Fruit fly (Drosophila melanogaster) whole organism, embryonic: ENCODE results near the gene Cpr67Fa2.

Experiments used
- Antp ChIP-seq: fragments of 200-800 bp; sonication (Bioruptor generic); optimal IDR thresholded peaks from 3 replicates; lab custom pipeline; 2016; ENCODE audit warnings: missing biosample characterization, missing genetic modification characterization
- Atf6 ChIP-seq: fragments of 200-800 bp; sonication (Bioruptor generic); IDR thresholded peaks from 2 replicates; pipeline ENCODE4 v1.3.6; 2022; ENCODE audit warnings: missing biosample characterization, missing genetic modification characterization
- CG10147 ChIP-seq: fragments of 200-800 bp; sonication (Bioruptor generic); optimal IDR thresholded peaks from 2 replicates; lab custom pipeline; 2019; ENCODE audit warnings: missing biosample characterization, mild to moderate bottlenecking, missing genetic modification characterization, moderate library complexity
- CG1024 ChIP-seq: fragments of 200-800 bp; sonication (Bioruptor generic); IDR thresholded peaks from 2 replicates; pipeline ENCODE4 v1.3.6; 2022; ENCODE audit warnings: missing biosample characterization, missing genetic modification characterization
- CG10431 ChIP-seq: fragments of 200-800 bp; sonication (Bioruptor generic); optimal IDR thresholded peaks from 3 replicates; lab custom pipeline; 2018; ENCODE audit warnings: missing biosample characterization, mild to moderate bottlenecking, missing genetic modification characterization
- CG10654 ChIP-seq: fragments of 200-800 bp; sonication (Bioruptor generic); optimal IDR thresholded peaks from 2 replicates; lab custom pipeline; 2016; ENCODE audit warnings: missing biosample characterization, missing genetic modification characterization
- CG12391 ChIP-seq: fragments of 200-800 bp; sonication (Bioruptor generic); optimal IDR thresholded peaks from 3 replicates; lab custom pipeline; 2018; ENCODE audit warnings: missing biosample characterization, mild to moderate bottlenecking, missing genetic modification characterization, moderate library complexity
- CG12769 ChIP-seq: fragments of 200-800 bp; sonication (Bioruptor generic); optimal IDR thresholded peaks from 2 replicates; lab custom pipeline; 2019; ENCODE audit warnings: missing biosample characterization, mild to moderate bottlenecking, missing genetic modification characterization, moderate library complexity
- CG13775 ChIP-seq: fragments of 200-800 bp; sonication (Bioruptor generic); optimal IDR thresholded peaks from 3 replicates; lab custom pipeline; 2017; ENCODE audit warnings: missing biosample characterization, mild to moderate bottlenecking, missing genetic modification characterization
- CG1647 ChIP-seq: fragments of 200-800 bp; sonication (Bioruptor generic); optimal IDR thresholded peaks from 3 replicates; lab custom pipeline; 2016; ENCODE audit warnings: missing biosample characterization, missing genetic modification characterization
- CG17328 ChIP-seq: fragments of 200-800 bp; sonication (Bioruptor generic); IDR thresholded peaks from 2 replicates; pipeline ENCODE4 v1.3.6; 2022; ENCODE audit warnings: missing biosample characterization, missing genetic modification characterization
- CG1792 ChIP-seq: fragments of 200-800 bp; sonication (Bioruptor generic); optimal IDR thresholded peaks from 2 replicates; lab custom pipeline; 2016; ENCODE audit warnings: missing biosample characterization, missing genetic modification characterization
- CG2116 ChIP-seq: fragments of 200-800 bp; sonication (Bioruptor generic); optimal IDR thresholded peaks from 3 replicates; lab custom pipeline; 2018; ENCODE audit warnings: missing biosample characterization, mild to moderate bottlenecking, missing genetic modification characterization
- CG30403 ChIP-seq: fragments of 200-800 bp; sonication (Bioruptor generic); optimal IDR thresholded peaks from 3 replicates; lab custom pipeline; 2016; ENCODE audit warnings: missing biosample characterization, missing genetic modification characterization
- CG3065 ChIP-seq: fragments of 200-800 bp; sonication (Bioruptor generic); optimal IDR thresholded peaks from 2 replicates; lab custom pipeline; 2016; ENCODE audit warnings: missing biosample characterization, missing genetic modification characterization
- CG3281 ChIP-seq: fragments of 200-800 bp; sonication (Bioruptor generic); optimal IDR thresholded peaks from 3 replicates; lab custom pipeline; 2017; ENCODE audit warnings: missing biosample characterization, mild to moderate bottlenecking, missing genetic modification characterization
- CG33213 ChIP-seq: fragments of 200-800 bp; sonication (Bioruptor generic); optimal IDR thresholded peaks from 3 replicates; lab custom pipeline; 2016; ENCODE audit warnings: missing biosample characterization, missing genetic modification characterization
- CG33557 ChIP-seq: fragments of 200-800 bp; sonication (Bioruptor generic); optimal IDR thresholded peaks from 2 replicates; lab custom pipeline; 2019; ENCODE audit warnings: missing biosample characterization, mild to moderate bottlenecking, missing genetic modification characterization, moderate library complexity
- CG3407 ChIP-seq: fragments of 200-800 bp; sonication (Bioruptor generic); optimal IDR thresholded peaks from 2 replicates; lab custom pipeline; 2018; ENCODE audit warnings: missing biosample characterization, mild to moderate bottlenecking, missing genetic modification characterization
- CG3726 ChIP-seq: fragments of 200-800 bp; sonication (Bioruptor generic); IDR thresholded peaks from 3 replicates; pipeline ENCODE4, ENCODE4 v1.3.6; 2022; ENCODE audit warnings: missing biosample characterization, missing genetic modification characterization
- CG4360 ChIP-seq: fragments of 200-800 bp; sonication (Bioruptor generic); IDR thresholded peaks from 2 replicates; pipeline ENCODE4 v1.3.6; 2022; ENCODE audit warnings: missing biosample characterization, missing genetic modification characterization
- CG8281 ChIP-seq: fragments of 200-800 bp; sonication (Bioruptor generic); optimal IDR thresholded peaks from 2 replicates; lab custom pipeline; 2018; ENCODE audit warnings: missing biosample characterization, mild to moderate bottlenecking, missing genetic modification characterization, moderate library complexity
- CG8478 ChIP-seq: fragments of >200 bp; optimal IDR thresholded peaks from 2 replicates; lab custom pipeline; 2018
- CG8924 ChIP-seq: fragments of 200-800 bp; optimal IDR thresholded peaks from 3 replicates; lab custom pipeline; 2019; ENCODE audit warnings: missing biosample characterization, mild to moderate bottlenecking, missing genetic modification characterization, moderate library complexity
- CG8944 ChIP-seq: fragments of 200-800 bp; sonication (Bioruptor generic); optimal IDR thresholded peaks from 3 replicates; lab custom pipeline; 2016; ENCODE audit warnings: missing biosample characterization, missing genetic modification characterization
- CHES-1-like ChIP-seq: fragments of 200-800 bp; sonication (Bioruptor generic); optimal IDR thresholded peaks from 2 replicates; lab custom pipeline; 2016; ENCODE audit warnings: missing biosample characterization, missing genetic modification characterization
- Dbx ChIP-seq: fragments of 200-800 bp; sonication (Bioruptor generic); IDR thresholded peaks from 3 replicates; pipeline ENCODE4 v1.3.6; 2022; ENCODE audit warnings: missing biosample characterization, missing genetic modification characterization
- Dip2 ChIP-seq: fragments of 200-800 bp; sonication (Bioruptor generic); IDR thresholded peaks from 2 replicates; pipeline ENCODE4 v1.3.6; 2022; ENCODE audit warnings: missing biosample characterization, missing genetic modification characterization
- Elba2 ChIP-seq: fragments of 200-800 bp; sonication (Bioruptor generic); optimal IDR thresholded peaks from 3 replicates; lab custom pipeline; 2016; ENCODE audit warnings: missing biosample characterization, missing genetic modification characterization
- HLHmδ ChIP-seq: fragments of 200-800 bp; sonication (Bioruptor generic); optimal IDR thresholded peaks from 2 replicates; lab custom pipeline; 2018; ENCODE audit warnings: missing biosample characterization, mild to moderate bottlenecking, missing genetic modification characterization, moderate library complexity
- Hand ChIP-seq: fragments of 200-800 bp; sonication (Bioruptor generic); optimal IDR thresholded peaks from 2 replicates; lab custom pipeline; 2017; ENCODE audit warnings: mild to moderate bottlenecking, missing biosample characterization, missing genetic modification reagents, missing genetic modification characterization
- Med ChIP-seq: fragments of 200-800 bp; sonication (Bioruptor generic); peaks from one replicate; lab custom pipeline; 2016; ENCODE audit warnings: missing biosample characterization, missing genetic modification characterization, mild to moderate bottlenecking, inconsistent platforms, moderate library complexity
- NfI ChIP-seq: fragments of 200-800 bp; sonication (Bioruptor generic); optimal IDR thresholded peaks from 3 replicates; lab custom pipeline; 2018; ENCODE audit warnings: missing biosample characterization, mild to moderate bottlenecking, missing genetic modification characterization, moderate library complexity
- Opbp ChIP-seq: fragments of 200-800 bp; sonication (Bioruptor generic); IDR thresholded peaks from 3 replicates; pipeline ENCODE4 v1.3.6; 2022; ENCODE audit warnings: missing biosample characterization, missing genetic modification characterization; ENCODE audit not compliant: partially characterized antibody
- az2 ChIP-seq: fragments of 200-800 bp; sonication (Bioruptor generic); optimal IDR thresholded peaks from 3 replicates; lab custom pipeline; 2016; ENCODE audit warnings: missing biosample characterization, missing genetic modification characterization
- chn ChIP-seq: fragments of 200-800 bp; sonication (Bioruptor generic); optimal IDR thresholded peaks from 2 replicates; lab custom pipeline; 2016; ENCODE audit warnings: missing biosample characterization, missing genetic modification characterization
- ci ChIP-seq: fragments of 200-800 bp; sonication (Bioruptor generic); IDR thresholded peaks from 3 replicates; pipeline ENCODE4 v1.3.6; 2022; ENCODE audit warnings: missing biosample characterization, missing genetic modification characterization
- disco-r ChIP-seq: fragments of 200-800 bp; sonication (Bioruptor generic); optimal IDR thresholded peaks from 2 replicates; lab custom pipeline; 2016; ENCODE audit warnings: missing biosample characterization, missing genetic modification characterization
- dmrt99B ChIP-seq: fragments of 200-800 bp; sonication (Bioruptor generic); optimal IDR thresholded peaks from 2 replicates; lab custom pipeline; 2018; ENCODE audit warnings: missing biosample characterization, mild to moderate bottlenecking, missing genetic modification characterization, moderate library complexity
- exex ChIP-seq: fragments of 200-800 bp; sonication (Bioruptor generic); optimal IDR thresholded peaks from 4 replicates; lab custom pipeline; 2018; ENCODE audit warnings: missing biosample characterization, mild to moderate bottlenecking, missing genetic modification characterization, moderate library complexity
- gcm2 ChIP-seq: fragments of 200-800 bp; sonication (Bioruptor generic); optimal IDR thresholded peaks from 2 replicates; lab custom pipeline; 2016; ENCODE audit warnings: missing biosample characterization, missing genetic modification characterization
- gsb-n ChIP-seq: fragments of 200-800 bp; sonication (Bioruptor generic); optimal IDR thresholded peaks from 3 replicates; lab custom pipeline; 2018; ENCODE audit warnings: missing biosample characterization, mild to moderate bottlenecking, missing genetic modification characterization
- ham ChIP-seq: fragments of 200-800 bp; sonication (Bioruptor generic); IDR thresholded peaks from 2 replicates; pipeline ENCODE4 v1.3.6; 2022; ENCODE audit warnings: missing biosample characterization, missing genetic modification characterization
- inv ChIP-seq: fragments of 200-800 bp; sonication (Bioruptor generic); IDR thresholded peaks from 2 replicates; pipeline ENCODE4 v1.3.6; 2022; ENCODE audit warnings: missing biosample characterization, missing genetic modification characterization; ENCODE audit not compliant: partially characterized antibody
- lab ChIP-seq: fragments of 200-800 bp; sonication (Bioruptor generic); optimal IDR thresholded peaks from 3 replicates; lab custom pipeline; 2017; ENCODE audit warnings: missing biosample characterization, missing genetic modification characterization, mild to moderate bottlenecking, moderate library complexity, missing genetic modification reagents
- luna ChIP-seq: fragments of 200-800 bp; sonication (Bioruptor generic); optimal IDR thresholded peaks from 2 replicates; lab custom pipeline; 2016; ENCODE audit warnings: missing biosample characterization, missing genetic modification characterization
- salm ChIP-seq: fragments of 200-800 bp; sonication (Bioruptor generic); optimal IDR thresholded peaks from 2 replicates; lab custom pipeline; 2018; ENCODE audit warnings: missing biosample characterization, mild to moderate bottlenecking, missing genetic modification characterization
- tio ChIP-seq: fragments of 200-800 bp; sonication (Bioruptor generic); optimal IDR thresholded peaks from 2 replicates; lab custom pipeline; 2017; ENCODE audit warnings: missing biosample characterization, missing genetic modification characterization, inconsistent platforms
- toy ChIP-seq: fragments of 200-800 bp; sonication (Bioruptor generic); IDR thresholded peaks from 2 replicates; pipeline ENCODE4 v1.3.6; 2022; ENCODE audit warnings: missing biosample characterization, missing genetic modification characterization
- usp ChIP-seq: fragments of >200 bp; optimal IDR thresholded peaks from 2 replicates; lab custom pipeline; 2017; ENCODE audit warnings: missing biosample characterization, missing genetic modification characterization
- zfh2 ChIP-seq: fragments of 200-800 bp; sonication (Bioruptor generic); optimal IDR thresholded peaks from 2 replicates; lab custom pipeline; 2016; ENCODE audit warnings: missing biosample characterization, missing genetic modification characterization

The Cpr67Fa2 gene

dm6 chr3L:10856534-10857030 lies 34.9 kb upstream of the Cpr67Fa2 start (continued):
- no peak for TF ChIP-seq CG8944 (GFP tag; lab: Kevin White, UChicago)
- TF ChIP-seq CG1792, result peak; percentile 48
- 0 out of 2 replicates have a peak, but pooled peaks have one; percentile 27 for TF ChIP-seq ham
- peak; percentile 85 for TF ChIP-seq CG12769
- peak; percentile 45; the same call in 1 of the 2 replicates for TF ChIP-seq CG17328 (GFP tag; lab: Robert Waterston, UW)
- peak; percentile 65 for TF ChIP-seq chn
- no peak for TF ChIP-seq CG10431 (GFP tag; lab: Kevin White, UChicago)
- no peak for TF ChIP-seq CG3065 (GFP tag; lab: Kevin White, UChicago)
- no peak for TF ChIP-seq Elba2 (GFP tag; lab: Kevin White, UChicago)
- peak; percentile 68 for TF ChIP-seq CG4360 (GFP tag; lab: Robert Waterston, UW)
- no peak for TF ChIP-seq Atf6
- no peak for TF ChIP-seq CG10654 (GFP tag; lab: Kevin White, UChicago)
- peak; percentile 69 for TF ChIP-seq ci (GFP tag; lab: Robert Waterston, UW)
- TF ChIP-seq CG3407 (GFP tag; lab: Kevin White, UChicago), result peak; percentile 28
- TF ChIP-seq zfh2 (GFP tag; lab: Kevin White, UChicago), result no peak
- TF ChIP-seq CG2116, result no peak
- TF ChIP-seq dmrt99B, result peak; percentile 66
- TF ChIP-seq CG10147 (GFP tag; lab: Kevin White, UChicago), result peak; percentile 24
- TF ChIP-seq NfI (GFP tag; lab: Kevin White, UChicago), result peak; percentile 15
- no peak; the same call in 2 of the 3 replicates for TF ChIP-seq Dbx (GFP tag; lab: Robert Waterston, UW)
- peak; percentile 71 for TF ChIP-seq CHES-1-like (GFP tag; lab: Kevin White, UChicago)
- TF ChIP-seq CG3281 (GFP tag; lab: Kevin White, UChicago), result no peak
- TF ChIP-seq CG1647 (GFP tag; lab: Kevin White, UChicago), result no peak
- TF ChIP-seq CG1024 (GFP tag; lab: Robert Waterston, UW), result 0 out of 2 replicates have a peak, but pooled peaks have one; percentile 19
- no peak for TF ChIP-seq CG12391 (tag; lab: Kevin White, UChicago)
- peak; percentile 71 for TF ChIP-seq exex
- peak; percentile 75 for TF ChIP-seq CG8924 (tag; lab: Kevin White, UChicago)
- TF ChIP-seq gcm2 (GFP tag; lab: Kevin White, UChicago), result no peak
- TF ChIP-seq CG8281 (tag; lab: Kevin White, UChicago), result peak; percentile 25
- no peak for TF ChIP-seq CG13775 (GFP tag; lab: Kevin White, UChicago)
- TF ChIP-seq CG3726 (GFP tag; lab: Robert Waterston, UW), result no peak
- no peak for TF ChIP-seq luna
- no peak for TF ChIP-seq HLHmδ (GFP tag; lab: Kevin White, UChicago)
- no peak for TF ChIP-seq Hand (GFP tag; lab: Kevin White, UChicago)
- peak; percentile 78 for TF ChIP-seq gsb-n (tag; lab: Kevin White, UChicago)
- TF ChIP-seq Antp (GFP tag; lab: Kevin White, UChicago), result no peak
- peak; percentile 24 for TF ChIP-seq CG33557 (GFP tag; lab: Kevin White, UChicago)
- peak; percentile 99 for TF ChIP-seq CG8478 (lab: Kevin White, UChicago)
- TF ChIP-seq az2 (GFP tag; lab: Kevin White, UChicago), result no peak
- peak; percentile 56 for TF ChIP-seq salm (tag; lab: Kevin White, UChicago)
- TF ChIP-seq lab, result peak; percentile 42
- no peak for TF ChIP-seq inv (GFP tag; lab: Robert Waterston, UW)
- no peak for TF ChIP-seq tio (GFP tag; lab: Kevin White, UChicago)
- peak; percentile 86 for TF ChIP-seq Med (GFP tag; lab: Kevin White, UChicago)
- TF ChIP-seq disco-r (GFP tag; lab: Kevin White, UChicago), result peak; percentile 26
- peak; percentile 51; the same call in 1 of the 3 replicates for TF ChIP-seq Opbp (GFP tag; lab: Robert Waterston, UW)
- TF ChIP-seq toy (GFP tag; lab: Robert Waterston, UW), result no peak
- no peak for TF ChIP-seq usp (GFP tag; lab: Kevin White, UChicago)
- no peak for TF ChIP-seq CG30403 (GFP tag; lab: Kevin White, UChicago)
- no peak for TF ChIP-seq Dip2 (GFP tag; lab: Robert Waterston, UW)
- peak; percentile 4 for TF ChIP-seq CG33213 (GFP tag; lab: Kevin White, UChicago)
